Worm (Caenorhabditis elegans) whole organism, young adult: ENCODE results near the gene cpar-1.

Source experiments
- K12H6.12 ChIP-seq: fragments of 200-800 bp; sonication (Bioruptor generic); optimal IDR thresholded peaks from 2 replicates; lab custom pipeline; 2018; ENCODE audit warnings: mild to moderate bottlenecking, missing genetic modification characterization, missing compliant biosample characterization
- nhr-27 ChIP-seq: fragments of 200-800 bp; sonication (Bioruptor generic); optimal IDR thresholded peaks from 2 replicates; lab custom pipeline; 2018; ENCODE audit warnings: mild to moderate bottlenecking, missing genetic modification characterization, moderate library complexity, missing compliant biosample characterization
- snpc-4 ChIP-seq, 5 experiments: fragments of 150-350 bp in 1 of 5; sonication (generic microtip) in 4 of 5; optimal IDR thresholded peaks; 2 replicates each; lab custom pipeline; 2014 to 2018; ENCODE audit warnings: missing genetic modification characterization in 5 of 5, missing biosample characterization in 3 of 5, antibody characterized with exemption in 2 of 5, mild to moderate bottlenecking in 2 of 5, missing compliant biosample characterization in 2 of 5, missing genotype in 2 of 5, moderate library complexity in 2 of 5, missing genetic modification reagents in 1 of 5
- ztf-25 ChIP-seq: fragments of 200-800 bp; sonication (Bioruptor generic); IDR thresholded peaks from 2 replicates; pipeline ENCODE4 v1.3.6; 2022; ENCODE audit warnings: missing genetic modification reagents, missing genetic modification characterization, missing compliant biosample characterization

DNA sequence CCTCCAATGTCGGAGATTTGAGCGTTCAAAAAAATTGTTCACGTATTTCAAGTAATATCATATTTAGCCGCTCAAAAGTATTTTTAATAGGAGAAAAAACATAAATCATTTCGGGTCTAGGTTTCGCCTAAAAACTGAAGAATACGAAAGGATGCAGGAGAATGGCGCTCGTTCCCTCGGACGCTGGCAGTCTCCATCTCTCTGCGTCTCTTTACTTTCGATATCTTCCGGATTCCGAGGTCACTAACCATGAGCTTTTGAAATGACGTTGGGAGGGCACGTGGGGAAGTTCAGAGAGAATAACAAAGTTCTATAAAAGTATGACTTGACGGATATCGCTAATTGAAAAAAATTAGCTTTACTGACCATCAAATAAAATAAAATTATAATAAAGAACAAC is 42.9 kb upstream of the cpar-1 start:
- TF ChIP-seq nhr-27 (tag; lab: Kevin White, UChicago) (no peak), ztf-25 (no peak), snpc-4 (GFP tag; optimal IDR thresholded peaks at IDR 0.05; lab: Kevin White, UChicago) (no peak), snpc-4 (tag; optimal IDR thresholded peaks at IDR 0.05; lab: Kevin White, UChicago) (no peak), K12H6.12 (tag; lab: Kevin White, UChicago) (no peak)
